Worm (Caenorhabditis elegans): Measurements from ENCODE around the gene srbc-17.

Gene srbc-17

DNA sequence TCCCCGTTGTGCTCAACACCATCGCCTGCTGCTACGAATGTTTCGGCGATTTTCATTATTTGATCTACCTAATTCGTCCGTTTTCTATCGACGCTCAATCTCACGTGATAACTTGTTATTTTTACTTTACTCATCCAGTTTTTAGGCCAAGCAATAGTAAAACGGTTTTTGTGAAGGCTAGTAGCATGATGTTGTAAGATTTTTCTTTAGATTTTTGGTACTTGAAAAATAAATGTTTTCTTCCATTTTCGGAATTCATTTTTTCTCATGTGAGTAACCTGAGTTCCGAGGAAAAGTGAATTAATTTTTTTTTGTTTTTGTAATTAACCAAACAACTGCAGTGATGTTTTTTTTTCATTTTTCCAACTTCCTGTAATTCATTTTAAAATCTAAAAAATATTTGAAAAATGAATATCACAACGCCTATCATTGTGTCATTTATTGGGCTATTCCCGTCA, at the start of gene srbc-17:
srbc-17 (plus strand) TSS at position 408 of the 458 bp plus-strand sequence.
- TF ChIP-seq fkh-8 (tag; optimal IDR thresholded peaks at IDR 0.05) (no peak), nhr-47 (tag; optimal IDR thresholded peaks at IDR 0.05) (no peak), nhr-71 (tag; optimal IDR thresholded peaks at IDR 0.05) (no peak), zip-4 (GFP tag; optimal IDR thresholded peaks at IDR 0.05) (no peak), nhr-19 (GFP tag; conservative IDR thresholded peaks at IDR 0.05) (no peak), hlh-4 (tag; optimal IDR thresholded peaks at IDR 0.05) (no peak), pqm-1 (tag; optimal IDR thresholded peaks at IDR 0.05) (no peak), rnt-1 (tag; optimal IDR thresholded peaks at IDR 0.05) (no peak), blmp-1 (tag; optimal IDR thresholded peaks at IDR 0.05) (no peak)

DNA sequence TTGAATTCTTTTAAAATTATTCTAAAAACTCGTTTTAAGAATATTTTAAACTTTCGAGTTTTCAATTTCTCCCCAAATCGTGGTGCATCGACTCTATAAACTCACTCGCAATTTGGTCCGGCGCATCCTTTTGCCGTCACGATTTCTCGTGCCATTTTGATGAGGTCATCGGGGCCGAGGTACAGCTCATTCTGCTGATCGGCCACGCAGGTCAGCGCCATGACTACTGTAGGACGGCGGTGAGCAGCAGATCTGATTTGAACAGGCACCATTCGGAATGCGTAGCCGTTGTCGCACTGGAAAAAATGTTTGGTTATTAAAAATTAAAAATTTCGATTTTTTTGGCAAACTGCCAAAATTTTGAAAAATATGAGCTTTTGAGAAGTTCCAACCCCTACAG, 44.8 kb upstream of the srbc-17 start:
- TF ChIP-seq nhr-12 (tag; optimal IDR thresholded peaks at IDR 0.05) (no peak), ceh-8 (GFP tag; optimal IDR thresholded peaks at IDR 0.05) (no peak), ets-5 (GFP tag; IDR thresholded peaks at IDR 0.05) (no peak), rnt-1 (tag; optimal IDR thresholded peaks at IDR 0.05) (peak; percentile 16)

DNA sequence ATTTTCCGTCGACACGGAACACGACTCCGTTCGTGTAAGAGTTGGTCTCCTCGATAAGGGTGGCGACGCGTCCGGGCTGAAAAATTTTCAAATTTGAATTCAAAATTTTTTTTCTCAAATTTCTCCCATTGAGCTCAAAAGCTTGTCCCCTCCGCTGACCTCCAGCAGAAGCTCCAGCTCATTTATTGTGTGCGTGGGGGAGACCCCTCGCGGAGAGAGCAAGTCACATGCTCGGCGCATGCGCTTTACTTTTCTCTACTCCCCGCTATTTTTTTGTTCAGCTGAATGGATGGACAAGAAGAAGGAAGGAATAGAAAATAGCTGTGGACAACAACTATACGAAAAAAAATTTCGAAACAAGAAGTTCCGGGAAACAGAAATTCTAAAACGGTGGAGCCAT, 44.0 kb upstream of the srbc-17 start:
- TF ChIP-seq elt-3 (tag; optimal IDR thresholded peaks at IDR 0.05) (no peak), efl-3 (GFP tag; optimal IDR thresholded peaks at IDR 0.05) (no peak), tlp-1 (tag; optimal IDR thresholded peaks at IDR 0.05) (no peak), fkh-10 (GFP tag; optimal IDR thresholded peaks at IDR 0.05) (peak; percentile 76), snu-23 (GFP tag; optimal IDR thresholded peaks at IDR 0.05) (peak; percentile 70), skn-1 (tag; optimal IDR thresholded peaks at IDR 0.05) (peak; percentile 53), sox-4 (tag; optimal IDR thresholded peaks at IDR 0.05) (peak; percentile 42), zag-1 (tag; optimal IDR thresholded peaks at IDR 0.05) (peak; percentile 26), nhr-20 (tag; optimal IDR thresholded peaks at IDR 0.05) (peak; percentile 64), nhr-71 (tag; optimal IDR thresholded peaks at IDR 0.05) (peak; percentile 84), alr-1 (tag; optimal IDR thresholded peaks at IDR 0.05; ENCODE audit: borderline replicate concordance) (no peak), mep-1 (tag; optimal IDR thresholded peaks at IDR 0.05) (peak; percentile 71), lsy-2 (tag; optimal IDR thresholded peaks at IDR 0.05) (peak; percentile 60 to 72), mdl-1 (tag; optimal IDR thresholded peaks at IDR 0.05) (peak in 1 of 2 experiments; percentile 69), ces-1 (GFP tag; optimal IDR thresholded peaks at IDR 0.05) (no peak), unc-62 (GFP tag; optimal IDR thresholded peaks at IDR 0.05) (no peak), hlh-17 (GFP tag; optimal IDR thresholded peaks at IDR 0.05; ENCODE audit: borderline replicate concordance) (no peak), xbp-1 (tag; optimal IDR thresholded peaks at IDR 0.05) (peak; percentile 53), irx-1 (tag; optimal IDR thresholded peaks at IDR 0.05) (peak; percentile 53), pax-3 (tag; optimal IDR thresholded peaks at IDR 0.05) (peak; percentile 1), ceh-82 (tag; optimal IDR thresholded peaks at IDR 0.05) (peak; percentile 40 to 85 (median 61)), lin-15B (tag; optimal IDR thresholded peaks at IDR 0.05) (no peak), fos-1 (tag; optimal IDR thresholded peaks at IDR 0.05) (no peak), nhr-47 (tag; optimal IDR thresholded peaks at IDR 0.05) (peak; percentile 75), nhr-28 (tag; optimal IDR thresholded peaks at IDR 0.05) (no peak), fkh-8 (tag; optimal IDR thresholded peaks at IDR 0.05) (peak; percentile 86), unc-98 (GFP tag; IDR thresholded peaks at IDR 0.05) (no peak), snpc-4 (tag; optimal IDR thresholded peaks at IDR 0.05) (peak; percentile 2), C16A3.4 (tag; optimal IDR thresholded peaks at IDR 0.05) (peak; percentile 36), rnt-1 (tag; optimal IDR thresholded peaks at IDR 0.05) (peak; percentile 64), ceh-8 (GFP tag; optimal IDR thresholded peaks at IDR 0.05) (no peak), lin-14 (GFP tag; optimal IDR thresholded peaks at IDR 0.05) (peak; percentile 99), mef-2 (tag; optimal IDR thresholded peaks at IDR 0.05) (peak; percentile 19), jun-1 (tag; optimal IDR thresholded peaks at IDR 0.05) (peak; percentile 2), ztf-4 (tag; optimal IDR thresholded peaks at IDR 0.05) (no peak), nhr-12 (tag; optimal IDR thresholded peaks at IDR 0.05) (no peak), hlh-4 (tag; optimal IDR thresholded peaks at IDR 0.05) (no peak), ceh-90 (tag; optimal IDR thresholded peaks at IDR 0.05) (no peak), pqm-1 (tag; optimal IDR thresholded peaks at IDR 0.05) (no peak), isw-1 (GFP tag; IDR thresholded peaks at IDR 0.05) (peak; percentile 33), pag-3 (tag; optimal IDR thresholded peaks at IDR 0.05; ENCODE audit: borderline replicate concordance, insufficient read depth) (no peak), efl-1 (optimal IDR thresholded peaks at IDR 0.05) (peak; percentile 35 to 44), efl-1 (GFP tag; optimal IDR thresholded peaks at IDR 0.05 in 1 of 2) (peak in 1 of 2 experiments; percentile 50), nhr-19 (GFP tag; conservative IDR thresholded peaks at IDR 0.05) (peak; percentile 73)

All from whole organism, L1 larva.